Worm (Caenorhabditis elegans): ENCODE measurements around the gene srh-147.

- TF ChIP-seq flt-1 (GFP tag; IDR thresholded peaks at IDR 0.05) (no peak), T22C8.4 (GFP tag; IDR thresholded peaks at IDR 0.05) (no peak), klf-2 (GFP tag; conservative IDR thresholded peaks at IDR 0.05) (no peak), tab-1 (GFP tag; IDR thresholded peaks at IDR 0.05) (no peak)
Measured at ce11 chrV:15819983-15820382, 30.1 kb downstream of the srh-147 start, which contains the start of gene srbc-48.
